Fruit fly (Drosophila melanogaster) whole organism, embryonic: ENCODE measurements around the gene NELF-B.
A peak's percentile ranks its signal among the peaks of the same experiment; 100 is the strongest.

Experiments
- Adf1 ChIP-seq: fragments of 200-800 bp; sonication (Bioruptor generic); IDR thresholded peaks from 2 replicates; pipeline ENCODE4 v1.3.6; 2022; ENCODE audit warnings: missing biosample characterization, missing genetic modification characterization
- B-H2 ChIP-seq: fragments of 200-800 bp; sonication (Bioruptor generic); optimal IDR thresholded peaks from 2 replicates; lab custom pipeline; 2018; ENCODE audit warnings: missing biosample characterization, mild to moderate bottlenecking, missing genetic modification characterization
- BEAF-32 ChIP-seq: fragments of 200-800 bp; sonication (Bioruptor generic); optimal IDR thresholded peaks from 3 replicates; lab custom pipeline; 2017; ENCODE audit warnings: missing biosample characterization, missing genetic modification characterization, mild to moderate bottlenecking, moderate library complexity, missing genetic modification reagents
- CG10431 ChIP-seq: fragments of 200-800 bp; sonication (Bioruptor generic); optimal IDR thresholded peaks from 3 replicates; lab custom pipeline; 2018; ENCODE audit warnings: missing biosample characterization, mild to moderate bottlenecking, missing genetic modification characterization
- CG11085 ChIP-seq: fragments of 200-800 bp; sonication (Bioruptor generic); IDR thresholded peaks from 2 replicates; pipeline ENCODE4 v1.3.6; 2022; ENCODE audit warnings: missing biosample characterization, missing genetic modification characterization
- CG11723 ChIP-seq: fragments of 200-800 bp; sonication (Bioruptor generic); optimal IDR thresholded peaks from 2 replicates; lab custom pipeline; 2017; ENCODE audit warnings: missing biosample characterization, mild to moderate bottlenecking, missing genetic modification characterization
- CG12104 ChIP-seq: fragments of 200-800 bp; sonication (Bioruptor generic); optimal IDR thresholded peaks from 3 replicates; lab custom pipeline; 2016; ENCODE audit warnings: missing biosample characterization, missing genetic modification characterization
- CG1233 ChIP-seq: fragments of 200-800 bp; sonication (Bioruptor generic); optimal IDR thresholded peaks from 4 replicates; lab custom pipeline; 2018; ENCODE audit warnings: missing biosample characterization, mild to moderate bottlenecking, missing genetic modification characterization
- CG12391 ChIP-seq: fragments of 200-800 bp; sonication (Bioruptor generic); optimal IDR thresholded peaks from 3 replicates; lab custom pipeline; 2018; ENCODE audit warnings: missing biosample characterization, mild to moderate bottlenecking, missing genetic modification characterization, moderate library complexity
- CG1529 ChIP-seq: fragments of 200-800 bp; sonication (Bioruptor generic); optimal IDR thresholded peaks from 3 replicates; lab custom pipeline; 2018; ENCODE audit warnings: missing biosample characterization, missing genetic modification characterization
- CG15601 ChIP-seq: fragments of 200-800 bp; sonication (Bioruptor generic); optimal IDR thresholded peaks from 3 replicates; lab custom pipeline; 2019; ENCODE audit warnings: missing biosample characterization, mild to moderate bottlenecking, missing genetic modification characterization, moderate library complexity
- CG1832 ChIP-seq: fragments of 200-800 bp; sonication (Bioruptor generic); optimal IDR thresholded peaks from 2 replicates; lab custom pipeline; 2017; ENCODE audit warnings: missing biosample characterization, mild to moderate bottlenecking, missing genetic modification characterization, inconsistent platforms
- CG18476 ChIP-seq: fragments of 200-800 bp; sonication (Bioruptor generic); optimal IDR thresholded peaks from 2 replicates; lab custom pipeline; 2016; ENCODE audit warnings: missing biosample characterization, mild to moderate bottlenecking, missing genetic modification characterization
- CG18599 ChIP-seq: fragments of 200-800 bp; sonication (Bioruptor generic); optimal IDR thresholded peaks from 3 replicates; lab custom pipeline; 2017; ENCODE audit warnings: missing biosample characterization, missing genetic modification characterization, mild to moderate bottlenecking, moderate library complexity, missing genetic modification reagents
- CG2116 ChIP-seq: fragments of 200-800 bp; sonication (Bioruptor generic); optimal IDR thresholded peaks from 3 replicates; lab custom pipeline; 2018; ENCODE audit warnings: missing biosample characterization, mild to moderate bottlenecking, missing genetic modification characterization
- CG3163 ChIP-seq: fragments of 200-800 bp; sonication (Bioruptor generic); optimal IDR thresholded peaks from 3 replicates; lab custom pipeline; 2016; ENCODE audit warnings: missing biosample characterization, missing genetic modification characterization
- CG32772 ChIP-seq: fragments of 200-800 bp; sonication (Bioruptor generic); IDR thresholded peaks from 2 replicates; pipeline ENCODE4 v1.3.6; 2022; ENCODE audit warnings: missing biosample characterization, missing genetic modification characterization
- CG4730 ChIP-seq: fragments of 200-800 bp; sonication (Bioruptor generic); IDR thresholded peaks from 2 replicates; pipeline ENCODE4 v1.3.6; 2022; ENCODE audit warnings: missing biosample characterization, missing genetic modification characterization
- CG6175 ChIP-seq: fragments of 200-800 bp; sonication (Bioruptor generic); IDR thresholded peaks from 3 replicates; pipeline ENCODE4 v1.3.6; 2022; ENCODE audit warnings: missing biosample characterization, missing genetic modification characterization
- CG6854 ChIP-seq: fragments of 200-800 bp; sonication (Bioruptor generic); optimal IDR thresholded peaks from 3 replicates; lab custom pipeline; 2017; ENCODE audit warnings: missing biosample characterization, mild to moderate bottlenecking, missing genetic modification characterization
- CG8290 ChIP-seq, 3 experiments: fragments of 200-800 bp; sonication (Bioruptor generic); optimal IDR thresholded peaks; 2 replicates each; lab custom pipeline; 2016 to 2019; ENCODE audit warnings: missing biosample characterization in 3 of 3, missing genetic modification characterization in 3 of 3, mild to moderate bottlenecking in 2 of 3, moderate library complexity in 1 of 3
- CoRest ChIP-seq: fragments of 200-800 bp; sonication (Bioruptor generic); optimal IDR thresholded peaks from 3 replicates; lab custom pipeline; 2018; ENCODE audit warnings: missing biosample characterization, mild to moderate bottlenecking, missing genetic modification characterization, moderate library complexity
- Dip3 ChIP-seq: fragments of 200-800 bp; sonication (Bioruptor generic); optimal IDR thresholded peaks from 3 replicates; lab custom pipeline; 2016; ENCODE audit warnings: missing biosample characterization, missing genetic modification characterization
- Dp ChIP-seq: fragments of 200-800 bp; sonication (Bioruptor generic); optimal IDR thresholded peaks from 2 replicates; lab custom pipeline; 2018; ENCODE audit warnings: missing biosample characterization, mild to moderate bottlenecking, missing genetic modification characterization, moderate library complexity
- Drgx ChIP-seq: fragments of 200-800 bp; sonication (Bioruptor generic); IDR thresholded peaks from 2 replicates; pipeline ENCODE4 v1.3.6; 2022; ENCODE audit warnings: missing biosample characterization, missing genetic modification characterization
- HHEX ChIP-seq: fragments of 200-800 bp; sonication (Bioruptor generic); optimal IDR thresholded peaks from 3 replicates; lab custom pipeline; 2017; ENCODE audit warnings: missing biosample characterization, mild to moderate bottlenecking, missing genetic modification characterization, missing genetic modification reagents
- Lim3 ChIP-seq: fragments of 200-800 bp; sonication (Bioruptor generic); IDR thresholded peaks from 2 replicates; pipeline ENCODE4 v1.3.6; 2022; ENCODE audit warnings: missing biosample characterization, missing genetic modification characterization
- Med ChIP-seq: fragments of 200-800 bp; sonication (Bioruptor generic); peaks from one replicate; lab custom pipeline; 2016; ENCODE audit warnings: missing biosample characterization, missing genetic modification characterization, mild to moderate bottlenecking, inconsistent platforms, moderate library complexity
- Mrtf ChIP-seq: fragments of 200-800 bp; sonication (Bioruptor generic); IDR thresholded peaks from 3 replicates; pipeline ENCODE4 v1.3.6; 2022; ENCODE audit warnings: missing biosample characterization, missing genetic modification characterization
- Oli ChIP-seq: fragments of 200-800 bp; sonication (Bioruptor generic); optimal IDR thresholded peaks from 2 replicates; lab custom pipeline; 2018; ENCODE audit warnings: missing biosample characterization, mild to moderate bottlenecking, missing genetic modification characterization, moderate library complexity
- Ptx1 ChIP-seq: fragments of 200-800 bp; sonication (Bioruptor generic); IDR thresholded peaks from 2 replicates; pipeline ENCODE4 v1.3.6; 2022; ENCODE audit warnings: missing biosample characterization, missing genetic modification characterization
- ato ChIP-seq: fragments of 200-800 bp; sonication (Bioruptor generic); IDR thresholded peaks from 2 replicates; pipeline ENCODE4 v1.3.6; 2022; ENCODE audit warnings: missing biosample characterization, missing genetic modification characterization; ENCODE audit not compliant: partially characterized antibody
- bab2 ChIP-seq: fragments of 200-800 bp; sonication (Bioruptor generic); optimal IDR thresholded peaks from 2 replicates; lab custom pipeline; 2016; ENCODE audit warnings: missing biosample characterization, missing genetic modification characterization
- btn ChIP-seq: fragments of 200-800 bp; sonication (Bioruptor generic); optimal IDR thresholded peaks from 2 replicates; lab custom pipeline; 2016; ENCODE audit warnings: missing biosample characterization, missing genetic modification characterization
- cas ChIP-seq: fragments of 200-800 bp; sonication (Bioruptor generic); IDR thresholded peaks from 2 replicates; pipeline ENCODE4 v1.3.6; 2022; ENCODE audit warnings: missing biosample characterization, missing genetic modification characterization
- dm ChIP-seq: fragments of 200-800 bp; sonication (Bioruptor generic); optimal IDR thresholded peaks from 3 replicates; lab custom pipeline; 2016; ENCODE audit warnings: missing biosample characterization, missing genetic modification characterization
- dmrt99B ChIP-seq: fragments of 200-800 bp; sonication (Bioruptor generic); optimal IDR thresholded peaks from 2 replicates; lab custom pipeline; 2018; ENCODE audit warnings: missing biosample characterization, mild to moderate bottlenecking, missing genetic modification characterization, moderate library complexity
- esg ChIP-seq: fragments of 200-800 bp; sonication (Bioruptor generic); conservative IDR thresholded peaks from 2 replicates; pipeline ENCODE4 v1.3.6; 2022; ENCODE audit warnings: missing biosample characterization, missing genetic modification characterization
- gce ChIP-seq: fragments of 200-800 bp; sonication (Bioruptor generic); IDR thresholded peaks from 3 replicates; pipeline ENCODE4 v1.3.6; 2022; ENCODE audit warnings: missing biosample characterization, missing genetic modification characterization
- her ChIP-seq: fragments of 200-800 bp; sonication (Bioruptor generic); optimal IDR thresholded peaks from 2 replicates; lab custom pipeline; 2016; ENCODE audit warnings: missing biosample characterization, missing genetic modification characterization
- hth ChIP-seq: fragments of >200 bp; optimal IDR thresholded peaks from 2 replicates; lab custom pipeline; 2017; ENCODE audit warnings: inconsistent platforms
- insv ChIP-seq, 2 experiments: fragments of 200-800 bp; sonication (Bioruptor generic); optimal IDR thresholded peaks; 3 replicates each; lab custom pipeline; 2016 to 2018; ENCODE audit warnings: missing biosample characterization in 2 of 2, missing genetic modification characterization in 2 of 2
- phol ChIP-seq: fragments of 200-800 bp; sonication (Bioruptor generic); optimal IDR thresholded peaks from 3 replicates; lab custom pipeline; 2018; ENCODE audit warnings: missing biosample characterization, mild to moderate bottlenecking, missing genetic modification characterization, moderate library complexity
- sens ChIP-seq: fragments of 200-800 bp; sonication (Bioruptor generic); peaks from one replicate; lab custom pipeline; 2016; ENCODE audit warnings: missing biosample characterization, missing genetic modification characterization
- sqz ChIP-seq: fragments of 200-800 bp; sonication (Bioruptor generic); optimal IDR thresholded peaks from 3 replicates; lab custom pipeline; 2018; ENCODE audit warnings: missing biosample characterization, mild to moderate bottlenecking, missing genetic modification characterization
- sr ChIP-seq: fragments of 200-800 bp; sonication (Bioruptor generic); IDR thresholded peaks from 3 replicates; pipeline ENCODE4 v1.3.6; 2022; ENCODE audit warnings: missing biosample characterization, missing genetic modification characterization
- tx ChIP-seq: fragments of 200-800 bp; sonication (Bioruptor generic); optimal IDR thresholded peaks from 2 replicates; lab custom pipeline; 2016; ENCODE audit warnings: missing biosample characterization, missing genetic modification characterization
- unpg ChIP-seq: fragments of 200-800 bp; sonication (Bioruptor generic); optimal IDR thresholded peaks from 3 replicates; lab custom pipeline; 2018; ENCODE audit warnings: missing biosample characterization, mild to moderate bottlenecking, missing genetic modification characterization, moderate library complexity
- wek ChIP-seq: fragments of 200-800 bp; sonication (Bioruptor generic); optimal IDR thresholded peaks from 3 replicates; lab custom pipeline; 2018; ENCODE audit warnings: missing biosample characterization, mild to moderate bottlenecking, missing genetic modification characterization, moderate library complexity

Gene NELF-B

DNA sequence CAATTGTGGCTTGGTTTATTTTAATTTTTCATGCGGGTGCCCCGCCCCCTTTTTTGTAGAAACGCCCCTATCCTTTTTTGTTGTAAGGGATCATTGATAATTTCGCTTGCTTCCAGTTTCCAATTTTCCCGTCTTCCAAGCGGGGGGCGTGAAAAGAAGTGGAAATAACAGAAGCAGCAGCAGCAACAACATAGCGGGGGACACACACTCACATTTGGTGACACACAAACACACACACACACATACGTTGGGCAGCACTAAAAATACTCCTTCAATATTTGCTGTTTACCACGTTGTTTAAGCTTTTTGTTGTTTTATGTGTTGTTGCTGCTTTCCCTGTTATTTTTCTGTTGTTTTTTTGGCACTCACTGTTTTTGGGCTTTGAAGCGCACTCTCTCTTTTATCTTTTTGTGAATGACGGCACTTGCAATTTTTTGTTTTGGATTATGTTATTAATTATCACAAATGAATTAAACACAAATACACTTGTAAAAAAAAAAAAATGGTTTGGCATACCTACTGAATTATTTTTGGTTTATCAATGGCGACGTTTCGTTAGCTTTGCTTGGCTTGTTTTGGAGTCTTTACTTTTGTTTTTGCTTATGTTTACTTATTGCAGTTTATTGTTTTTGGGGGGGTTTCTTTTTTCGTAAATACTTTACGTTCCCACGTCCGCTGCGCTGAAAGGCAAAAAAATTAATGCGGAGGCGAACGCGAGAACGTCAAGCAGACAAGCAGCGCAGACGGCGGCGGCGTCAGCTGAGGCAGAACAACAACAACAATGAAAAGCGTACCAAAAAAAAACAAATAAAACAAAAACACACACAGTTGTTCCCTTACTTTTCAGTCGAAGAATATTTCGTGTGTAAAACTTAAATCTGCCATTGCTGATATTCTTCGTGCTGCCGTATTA is 23.6 kb downstream of the NELF-B start (continued):
- TF ChIP-seq CG18476 (GFP tag; lab: Kevin White, UChicago), result no peak
- TF ChIP-seq sqz (GFP tag; lab: Kevin White, UChicago), result peak; percentile 23
- no peak for TF ChIP-seq CG8290 (GFP tag; optimal IDR thresholded peaks at IDR 0.05; lab: Kevin White, UChicago)
- TF ChIP-seq CG8290 (tag; optimal IDR thresholded peaks at IDR 0.05; lab: Kevin White, UChicago), result peak in 1 of 2 experiments; percentile 36
- TF ChIP-seq CoRest, result no peak
- no peak for TF ChIP-seq Oli (tag; lab: Kevin White, UChicago)
- no peak for TF ChIP-seq ato (GFP tag; lab: Robert Waterston, UW)
- no peak for TF ChIP-seq Ptx1 (GFP tag; lab: Robert Waterston, UW)
- no peak for TF ChIP-seq CG18599 (GFP tag; lab: Kevin White, UChicago)
- no peak for TF ChIP-seq Dp (GFP tag; lab: Kevin White, UChicago)
- no peak for TF ChIP-seq phol (tag; lab: Kevin White, UChicago)
- TF ChIP-seq CG4730 (GFP tag; lab: Robert Waterston, UW), result no peak
- no peak for TF ChIP-seq dm (GFP tag; lab: Kevin White, UChicago)
- TF ChIP-seq esg (GFP tag; lab: Robert Waterston, UW), result no peak
- no peak for TF ChIP-seq CG32772 (GFP tag; lab: Robert Waterston, UW)
- peak; percentile 7 for TF ChIP-seq CG1233 (GFP tag; lab: Kevin White, UChicago)
- TF ChIP-seq HHEX (GFP tag; lab: Kevin White, UChicago), result no peak
- no peak for TF ChIP-seq hth (lab: Kevin White, UChicago)
- peak; percentile 74 for TF ChIP-seq Med (GFP tag; lab: Kevin White, UChicago)
- TF ChIP-seq CG2116 (GFP tag; lab: Kevin White, UChicago), result no peak
- no peak for TF ChIP-seq insv (GFP tag; optimal IDR thresholded peaks at IDR 0.05; lab: Kevin White, UChicago)
- no peak for TF ChIP-seq CG1832 (GFP tag; lab: Kevin White, UChicago)
- no peak for TF ChIP-seq CG1529 (GFP tag; lab: Kevin White, UChicago)
- peak; percentile 41 for TF ChIP-seq sens (GFP tag; lab: Kevin White, UChicago)
- peak; percentile 5 for TF ChIP-seq dmrt99B
- no peak for TF ChIP-seq her
- TF ChIP-seq CG12104 (GFP tag; lab: Kevin White, UChicago), result no peak
- TF ChIP-seq Mrtf, result no peak
- TF ChIP-seq wek (GFP tag; lab: Kevin White, UChicago), result peak; percentile 15
- no peak for TF ChIP-seq unpg (GFP tag; lab: Kevin White, UChicago)
- TF ChIP-seq CG12391, result no peak
- no peak for TF ChIP-seq CG6854 (GFP tag; lab: Kevin White, UChicago)
- TF ChIP-seq CG10431, result no peak
- no peak for TF ChIP-seq B-H2
- peak; percentile 45 for TF ChIP-seq CG3163 (GFP tag; lab: Kevin White, UChicago)
- TF ChIP-seq CG15601, result peak; percentile 36
- TF ChIP-seq Dip3, result no peak
- TF ChIP-seq Lim3 (GFP tag; lab: Robert Waterston, UW), result no peak
- TF ChIP-seq CG6175 (GFP tag; lab: Robert Waterston, UW), result no peak
- TF ChIP-seq BEAF-32 (GFP tag; lab: Kevin White, UChicago), result no peak
- no peak for TF ChIP-seq bab2 (GFP tag; lab: Kevin White, UChicago)
- peak; percentile 87 for TF ChIP-seq Adf1 (GFP tag; lab: Robert Waterston, UW)
- TF ChIP-seq Drgx (GFP tag; lab: Robert Waterston, UW), result peak; percentile 5; the same call in 1 of the 2 replicates
- peak; percentile 41; the same call in 2 of the 3 replicates for TF ChIP-seq sr (GFP tag; lab: Robert Waterston, UW)
- no peak for TF ChIP-seq CG11723 (GFP tag; lab: Kevin White, UChicago)
- no peak for TF ChIP-seq tx
- no peak for TF ChIP-seq cas
- TF ChIP-seq btn, result no peak
- no peak for TF ChIP-seq gce (GFP tag; lab: Robert Waterston, UW)
- no peak for TF ChIP-seq CG11085 (GFP tag; lab: Robert Waterston, UW)
